Worm (Caenorhabditis elegans) whole organism, L2 larva: ENCODE results near the gene sek-6.

ENCODE experiments used
- aly-2 ChIP-seq: fragments of 150-350 bp; optimal IDR thresholded peaks from 2 replicates; lab custom pipeline; 2014; ENCODE audit warnings: missing biosample characterization, missing genetic modification characterization
- unc-55 ChIP-seq: fragments of 150-350 bp; sonication (generic microtip); optimal IDR thresholded peaks from 3 replicates; lab custom pipeline; 2014; ENCODE audit warnings: missing biosample characterization, missing genetic modification reagents, missing genetic modification characterization
- unc-62 ChIP-seq: fragments of 150-350 bp; optimal IDR thresholded peaks from 2 replicates; lab custom pipeline; 2014; ENCODE audit warnings: missing biosample characterization, missing genetic modification reagents, missing genetic modification characterization

DNA sequence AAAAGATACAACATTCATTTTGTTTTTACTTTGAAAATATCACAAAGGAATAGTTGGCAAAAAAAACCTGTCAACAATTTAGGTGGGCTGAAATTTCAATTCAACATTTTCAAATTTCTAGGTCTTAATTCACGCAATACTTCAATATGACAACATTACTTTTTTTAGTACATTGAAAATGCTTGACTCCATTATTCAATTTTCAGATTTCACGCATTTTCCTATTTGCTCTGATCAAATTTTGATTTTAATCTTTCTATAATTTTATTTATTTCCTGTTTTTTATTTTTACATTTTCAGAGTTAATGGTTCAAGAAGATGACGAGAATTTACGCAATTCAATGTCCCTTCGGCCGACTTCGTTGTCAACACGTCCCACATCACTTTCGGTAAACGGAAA, 3.4 kb upstream of the sek-6 start, which contains the start of gene mkk-4:
- no peak for TF ChIP-seq unc-55 (GFP tag; lab: Kevin White, UChicago)
- no peak for TF ChIP-seq aly-2 (tag; lab: Kevin White, UChicago)
- no peak for TF ChIP-seq unc-62 (GFP tag; lab: Kevin White, UChicago)
